Worm (Caenorhabditis elegans) whole organism, L3 larva: Measurements from ENCODE around the gene srlf-22.

ENCODE experiments used
- ZK546.5 ChIP-seq: sonication (generic microtip); optimal IDR thresholded peaks from 2 replicates; lab custom pipeline; 2017; ENCODE audit warnings: missing biosample characterization, missing genetic modification characterization
- aly-2 ChIP-seq: fragments of 150-350 bp; optimal IDR thresholded peaks from 2 replicates; lab custom pipeline; 2014; ENCODE audit warnings: missing biosample characterization, missing genetic modification characterization
- ama-1 ChIP-seq: fragments of 150-350 bp; optimal IDR thresholded peaks from 2 replicates; lab custom pipeline; 2018
- ceh-16 ChIP-seq: sonication (generic microtip); optimal IDR thresholded peaks from 2 replicates; lab custom pipeline; 2017; ENCODE audit warnings: missing biosample characterization, missing genetic modification characterization
- elt-2 ChIP-seq: sonication (generic microtip); optimal IDR thresholded peaks from 2 replicates; lab custom pipeline; 2016; ENCODE audit warnings: missing genetic modification reagents, mild to moderate bottlenecking, missing genetic modification characterization, missing compliant biosample characterization
- eor-1 ChIP-seq, 2 experiments: fragments of 150-350 bp; optimal IDR thresholded peaks; 2 replicates each; lab custom pipeline; 2014 to 2018; ENCODE audit warnings: missing biosample characterization in 2 of 2, missing genetic modification characterization in 2 of 2
- fkh-2 ChIP-seq: fragments of 150-350 bp; optimal IDR thresholded peaks from 2 replicates; lab custom pipeline; 2014; ENCODE audit warnings: missing biosample characterization, missing genetic modification reagents, missing genetic modification characterization
- nhr-25 ChIP-seq: sonication (generic microtip); optimal IDR thresholded peaks from 2 replicates; lab custom pipeline; 2017; ENCODE audit warnings: missing biosample characterization, missing genetic modification characterization
- nhr-43 ChIP-seq: sonication (generic microtip); optimal IDR thresholded peaks from 2 replicates; lab custom pipeline; 2016; ENCODE audit warnings: mild to moderate bottlenecking, missing genetic modification characterization, missing compliant biosample characterization; ENCODE audit not compliant: poor library complexity, severe bottlenecking
- pha-4 ChIP-seq: fragments of 150-350 bp; optimal IDR thresholded peaks from 2 replicates; lab custom pipeline; 2014; ENCODE audit warnings: missing biosample characterization, missing genetic modification reagents, missing genetic modification characterization
- tbx-2 ChIP-seq: sonication (generic microtip); optimal IDR thresholded peaks from 2 replicates; lab custom pipeline; 2016; ENCODE audit warnings: mild to moderate bottlenecking, missing genetic modification characterization, missing compliant biosample characterization
- zag-1 ChIP-seq: fragments of 150-350 bp; optimal IDR thresholded peaks from 2 replicates; lab custom pipeline; 2014; ENCODE audit warnings: missing biosample characterization, missing genetic modification characterization

ce11 chrV:915716-916115, 24.8 kb downstream of the srlf-22 start:
- TF ChIP-seq tbx-2 (tag; lab: Kevin White, UChicago) = no peak
- no peak for TF ChIP-seq ama-1 (lab: Kevin White, UChicago)
- TF ChIP-seq ZK546.5 (tag; lab: Kevin White, UChicago) = no peak
- no peak for TF ChIP-seq ceh-16 (tag; lab: Kevin White, UChicago)
- TF ChIP-seq nhr-43 (tag; lab: Kevin White, UChicago) = no peak
- TF ChIP-seq aly-2 (tag; lab: Kevin White, UChicago) = no peak
- no peak for TF ChIP-seq nhr-25 (tag; lab: Kevin White, UChicago)
- no peak for TF ChIP-seq eor-1 (tag; optimal IDR thresholded peaks at IDR 0.05; lab: Kevin White, UChicago)
- no peak for TF ChIP-seq fkh-2 (tag; lab: Kevin White, UChicago)
- no peak for TF ChIP-seq elt-2
- no peak for TF ChIP-seq zag-1 (tag; lab: Kevin White, UChicago)
- TF ChIP-seq pha-4 (tag; lab: Kevin White, UChicago) = no peak
